Fruit fly (Drosophila melanogaster) whole organism, wandering third instar larva: ENCODE measurements around the gene CG1113.

Source experiments
- CG9705 ChIP-seq: fragments of 200-800 bp; sonication (Bioruptor generic); optimal IDR thresholded peaks from 2 replicates; lab custom pipeline; 2018; ENCODE audit warnings: missing biosample characterization, mild to moderate bottlenecking, missing genetic modification characterization
- Dfd ChIP-seq: fragments of >200 bp; optimal IDR thresholded peaks from 2 replicates; lab custom pipeline; 2017; ENCODE audit warnings: missing biosample characterization, missing genetic modification characterization
- Dif ChIP-seq: fragments of 200-275, 200-300 bp; sonication (Bioruptor generic); optimal IDR thresholded peaks from 2 replicates; lab custom pipeline; 2018; ENCODE audit warnings: missing biosample characterization, missing genetic modification characterization; ENCODE audit not compliant: partially characterized antibody
- GATAd ChIP-seq: sonication (Bioruptor generic); optimal IDR thresholded peaks from 2 replicates; lab custom pipeline; 2016; ENCODE audit warnings: missing biosample characterization, missing genetic modification characterization
- HLH106 ChIP-seq: fragments of 200-800 bp; optimal IDR thresholded peaks from 3 replicates; lab custom pipeline; 2019; ENCODE audit warnings: missing biosample characterization, mild to moderate bottlenecking, missing genetic modification characterization, moderate library complexity
- Hnf4 ChIP-seq: fragments of 200-800 bp; sonication (Bioruptor generic); optimal IDR thresholded peaks from 2 replicates; lab custom pipeline; 2016; ENCODE audit warnings: missing biosample characterization, mild to moderate bottlenecking, missing genetic modification characterization
- Hr78 ChIP-seq: fragments of >200 bp; optimal IDR thresholded peaks from 2 replicates; lab custom pipeline; 2017; ENCODE audit warnings: missing biosample characterization, missing genetic modification characterization
- Jra ChIP-seq: sonication (Bioruptor generic); optimal IDR thresholded peaks from 2 replicates; lab custom pipeline; 2016; ENCODE audit warnings: missing biosample characterization, missing genetic modification characterization
- Mio ChIP-seq: sonication (Bioruptor generic); optimal IDR thresholded peaks from 2 replicates; lab custom pipeline; 2016; ENCODE audit warnings: missing biosample characterization, missing genetic modification characterization
- N ChIP-seq: fragments of >200 bp; optimal IDR thresholded peaks from 2 replicates; lab custom pipeline; 2018; ENCODE audit warnings: missing biosample characterization, missing external identifiers, missing genetic modification characterization
- OdsH ChIP-seq: fragments of 200-800 bp; sonication (Bioruptor generic); optimal IDR thresholded peaks from 2 replicates; lab custom pipeline; 2016; ENCODE audit warnings: missing biosample characterization, mild to moderate bottlenecking, missing genetic modification characterization
- Rel ChIP-seq, 2 experiments: fragments of 200-800 bp; sonication (Bioruptor generic) in 1 of 2; optimal IDR thresholded peaks; 2 replicates in 1 of 2; 3 replicates in 1 of 2; lab custom pipeline; 2016 to 2019; ENCODE audit warnings: mild to moderate bottlenecking in 2 of 2, missing biosample characterization in 2 of 2, missing genetic modification characterization in 2 of 2, moderate library complexity in 1 of 2
- Vsx2 ChIP-seq: fragments of 200-300, 225-300 bp; sonication (Bioruptor generic); optimal IDR thresholded peaks from 2 replicates; lab custom pipeline; 2018; ENCODE audit warnings: missing biosample characterization, missing genetic modification characterization; ENCODE audit not compliant: partially characterized antibody
- brk ChIP-seq: fragments of 200-800 bp; sonication (Bioruptor generic); optimal IDR thresholded peaks from 2 replicates; lab custom pipeline; 2016; ENCODE audit warnings: missing biosample characterization, mild to moderate bottlenecking, missing genetic modification characterization
- dmrt93B ChIP-seq: fragments of 200-800 bp; sonication (Bioruptor generic); optimal IDR thresholded peaks from 2 replicates; lab custom pipeline; 2018; ENCODE audit warnings: missing biosample characterization, mild to moderate bottlenecking, missing genetic modification characterization
- ey ChIP-seq: fragments of 200-800 bp; sonication (Bioruptor generic); optimal IDR thresholded peaks from 2 replicates; lab custom pipeline; 2016; ENCODE audit warnings: missing biosample characterization, missing genetic modification characterization
- foxo ChIP-seq, 2 experiments: fragments of 200-800 bp; sonication (Bioruptor generic); optimal IDR thresholded peaks; 2 replicates in 1 of 2; 3 replicates in 1 of 2; lab custom pipeline; 2016 to 2017; ENCODE audit warnings: missing biosample characterization in 2 of 2, missing genetic modification characterization in 2 of 2
- fru ChIP-seq: fragments of 200-800 bp; sonication (Bioruptor generic); optimal IDR thresholded peaks from 3 replicates; lab custom pipeline; 2016; ENCODE audit warnings: missing biosample characterization, mild to moderate bottlenecking, missing genetic modification characterization
- h ChIP-seq: fragments of 200-800 bp; sonication (Bioruptor generic); optimal IDR thresholded peaks from 3 replicates; lab custom pipeline; 2016; ENCODE audit warnings: missing biosample characterization, mild to moderate bottlenecking, missing genetic modification characterization
- rgr ChIP-seq: fragments of 200-800 bp; sonication (Bioruptor generic); optimal IDR thresholded peaks from 3 replicates; lab custom pipeline; 2016; ENCODE audit warnings: missing biosample characterization, mild to moderate bottlenecking, missing genetic modification characterization
- sv ChIP-seq: fragments of 200-800 bp; sonication (Bioruptor generic); optimal IDR thresholded peaks from 3 replicates; lab custom pipeline; 2016; ENCODE audit warnings: missing biosample characterization, missing genetic modification characterization
- tai ChIP-seq: sonication (Bioruptor generic); optimal IDR thresholded peaks from 2 replicates; lab custom pipeline; 2016; ENCODE audit warnings: missing biosample characterization, missing genetic modification characterization
- usp ChIP-seq: fragments of >200 bp; optimal IDR thresholded peaks from 2 replicates; lab custom pipeline; 2017; ENCODE audit warnings: missing biosample characterization, missing genetic modification characterization
- woc ChIP-seq: sonication (Bioruptor generic); optimal IDR thresholded peaks from 2 replicates; lab custom pipeline; 2016; ENCODE audit warnings: missing biosample characterization, mild to moderate bottlenecking, missing genetic modification characterization

CG1113 gene

DNA sequence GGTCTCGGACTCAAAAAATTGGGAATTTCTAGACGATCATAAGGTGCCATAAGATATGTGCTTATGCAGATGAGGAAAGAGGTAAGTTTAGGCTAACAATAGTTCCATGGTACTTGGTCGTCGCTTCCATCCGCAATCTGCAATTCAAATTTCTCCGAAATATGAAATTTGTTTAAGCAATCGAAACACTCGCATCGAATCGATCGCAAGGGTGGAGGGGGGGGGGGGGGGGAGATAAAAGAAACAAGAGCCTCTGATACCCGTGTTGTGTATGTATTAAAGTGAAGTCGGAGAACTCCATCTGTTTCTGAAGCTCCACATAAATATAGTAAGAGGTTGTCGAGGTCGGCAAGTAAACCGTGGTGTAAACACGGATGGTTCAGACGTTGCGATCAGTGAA is 33.0 kb downstream of the CG1113 start:
- no peak for TF ChIP-seq dmrt93B (GFP tag; lab: Kevin White, UChicago)
- no peak for TF ChIP-seq Hr78 (GFP tag; lab: Kevin White, UChicago)
- TF ChIP-seq Vsx2 (GFP tag; lab: Kevin White, UChicago): no peak
- no peak for TF ChIP-seq Rel (GFP tag; optimal IDR thresholded peaks at IDR 0.05; lab: Kevin White, UChicago)
- no peak for TF ChIP-seq Rel (tag; optimal IDR thresholded peaks at IDR 0.05; lab: Kevin White, UChicago)
- TF ChIP-seq CG9705 (GFP tag; lab: Kevin White, UChicago): no peak
- no peak for TF ChIP-seq N (GFP tag; lab: Kevin White, UChicago)
- no peak for TF ChIP-seq woc
- TF ChIP-seq Dfd (GFP tag; lab: Kevin White, UChicago): no peak
- TF ChIP-seq, all 38 proteins: peak for 0

dm6 chr3R:5286918-5287636 is 34.1 kb downstream of the CG1113 start:
- TF ChIP-seq HLH106 (no peak), rgr (GFP tag; lab: Kevin White, UChicago) (peak; percentile 15), brk (GFP tag; lab: Kevin White, UChicago) (no peak), Hr78 (GFP tag; lab: Kevin White, UChicago) (no peak), foxo (GFP tag; optimal IDR thresholded peaks at IDR 0.05; lab: Kevin White, UChicago) (no peak)

- TF ChIP-seq N (GFP tag; lab: Kevin White, UChicago) (no peak), usp (GFP tag; lab: Kevin White, UChicago) (no peak), brk (GFP tag; lab: Kevin White, UChicago) (no peak), ey (GFP tag; lab: Kevin White, UChicago) (no peak), OdsH (GFP tag; lab: Kevin White, UChicago) (no peak), Dif (GFP tag; lab: Kevin White, UChicago) (no peak), tai (no peak), sv (GFP tag; lab: Kevin White, UChicago) (no peak)
- TF ChIP-seq, all 38 proteins: peak for 0
Observed at dm6 chr3R:5287965-5288364, 35.0 kb downstream of the CG1113 start.

DNA sequence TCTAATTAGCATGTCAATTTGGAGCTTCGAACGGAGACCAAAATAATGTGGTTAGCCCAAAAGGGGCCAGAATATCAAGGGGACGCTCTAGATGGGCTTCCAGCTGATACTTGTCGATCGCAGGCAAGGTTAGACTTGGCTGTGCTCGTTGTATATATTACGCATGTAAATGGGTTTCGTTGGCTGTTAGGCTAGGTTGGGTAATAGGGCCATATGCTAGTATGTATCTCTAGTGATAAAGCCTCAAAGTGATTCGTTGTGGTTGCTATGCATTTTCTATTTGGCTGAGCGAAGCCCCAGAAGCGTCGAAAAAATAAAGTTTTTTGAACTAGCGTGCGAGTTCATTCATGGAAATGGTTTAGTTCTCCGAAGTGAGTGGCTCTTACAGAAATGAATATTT is 37.8 kb downstream of the CG1113 start:
- TF ChIP-seq CG9705 (GFP tag; lab: Kevin White, UChicago) (no peak), GATAd (GFP tag; lab: Kevin White, UChicago) (no peak)

DNA sequence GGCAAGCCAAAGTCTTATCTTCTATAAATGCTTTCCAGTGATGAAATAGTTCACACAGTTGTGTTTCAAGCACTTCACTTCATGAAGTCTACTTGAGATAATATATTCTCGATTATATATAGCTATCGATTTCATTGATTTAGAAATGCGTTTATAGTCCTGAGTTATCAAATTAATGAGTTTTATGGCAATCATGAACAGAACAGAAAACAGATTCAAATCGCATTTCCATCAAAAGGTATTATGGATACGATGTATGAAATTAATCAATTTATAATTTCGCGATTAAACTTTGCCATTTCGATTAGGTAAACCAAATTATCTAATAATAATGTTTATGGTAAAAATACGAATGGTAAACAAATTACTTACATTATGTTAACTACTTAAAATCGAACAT is 42.1 kb downstream of the CG1113 start:
- TF ChIP-seq rgr (GFP tag; lab: Kevin White, UChicago) (no peak), foxo (GFP tag; optimal IDR thresholded peaks at IDR 0.05; lab: Kevin White, UChicago) (no peak), h (GFP tag; lab: Kevin White, UChicago) (no peak), CG9705 (GFP tag; lab: Kevin White, UChicago) (no peak), fru (GFP tag; lab: Kevin White, UChicago) (no peak)

DNA sequence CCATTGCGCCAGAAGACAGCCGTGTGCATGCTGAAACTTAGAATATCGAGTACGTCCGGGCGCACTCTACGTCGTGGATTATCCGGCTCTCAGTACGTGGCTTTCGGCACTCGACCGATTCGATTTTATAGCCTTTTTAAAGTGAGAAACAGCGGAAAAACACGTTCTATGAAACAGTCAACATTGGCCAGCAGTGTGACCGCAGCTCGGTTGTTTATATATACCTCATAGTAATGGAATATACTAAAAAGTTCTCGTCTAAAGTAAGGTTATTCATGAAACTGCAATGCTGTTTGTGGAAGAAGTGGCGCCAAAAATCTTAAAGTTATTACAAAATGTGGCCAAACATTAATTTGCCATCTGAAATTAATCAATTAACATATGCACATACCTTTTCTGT is 44.4 kb downstream of the CG1113 start:
- TF ChIP-seq foxo (GFP tag; optimal IDR thresholded peaks at IDR 0.05; lab: Kevin White, UChicago): no peak
- no peak for TF ChIP-seq Mio (GFP tag; lab: Kevin White, UChicago)
- TF ChIP-seq Jra (GFP tag; lab: Kevin White, UChicago): no peak
- peak; percentile 56 for TF ChIP-seq fru (GFP tag; lab: Kevin White, UChicago)
- TF ChIP-seq GATAd (GFP tag; lab: Kevin White, UChicago): no peak
- TF ChIP-seq CG9705 (GFP tag; lab: Kevin White, UChicago): no peak
- TF ChIP-seq usp (GFP tag; lab: Kevin White, UChicago): no peak
- no peak for TF ChIP-seq N (GFP tag; lab: Kevin White, UChicago)
- TF ChIP-seq woc: no peak
- peak; percentile 10 for TF ChIP-seq h (GFP tag; lab: Kevin White, UChicago)
- no peak for TF ChIP-seq Rel (GFP tag; optimal IDR thresholded peaks at IDR 0.05; lab: Kevin White, UChicago)
- peak; percentile 40 for TF ChIP-seq Rel (tag; optimal IDR thresholded peaks at IDR 0.05; lab: Kevin White, UChicago)
- no peak for TF ChIP-seq OdsH (GFP tag; lab: Kevin White, UChicago)
- TF ChIP-seq Hnf4: peak; percentile 29
